Fruit fly (Drosophila melanogaster) Kc167 (cell line): Measurements from ENCODE around the gene Ttc26.

ENCODE experiments used
- Myc ChIP-seq: fragments of >200 bp; optimal IDR thresholded peaks from 2 replicates; lab custom pipeline; 2017; ENCODE audit warnings: missing external identifiers
- Sin3A ChIP-seq: fragments of >200 bp; optimal IDR thresholded peaks from 2 replicates; lab custom pipeline; 2018; ENCODE audit warnings: missing external identifiers
- h ChIP-seq: fragments of >200 bp; optimal IDR thresholded peaks from 3 replicates; lab custom pipeline; 2018; ENCODE audit warnings: missing external identifiers
- insv ChIP-seq: fragments of >200 bp; optimal IDR thresholded peaks from 3 replicates; lab custom pipeline; 2018; ENCODE audit warnings: missing external identifiers
- psq ChIP-seq: fragments of >200 bp; optimal IDR thresholded peaks from 2 replicates; lab custom pipeline; 2017; ENCODE audit warnings: missing external identifiers
- ttk ChIP-seq: sonication (Bioruptor generic); optimal IDR thresholded peaks from 2 replicates; lab custom pipeline; 2017; ENCODE audit warnings: missing external identifiers

- TF ChIP-seq psq (lab: Kevin White, UChicago) (no peak), insv (lab: Kevin White, UChicago) (no peak), Myc (no peak), h (lab: Kevin White, UChicago) (no peak), Sin3A (lab: Kevin White, UChicago) (no peak), ttk (no peak)
These were observed 20.1 kb downstream of the Ttc26 start for dm6 chr3R:15794258-15794727.
